Worm (Caenorhabditis elegans): ENCODE data around the gene F45F2.11.

F45F2.11 gene

DNA sequence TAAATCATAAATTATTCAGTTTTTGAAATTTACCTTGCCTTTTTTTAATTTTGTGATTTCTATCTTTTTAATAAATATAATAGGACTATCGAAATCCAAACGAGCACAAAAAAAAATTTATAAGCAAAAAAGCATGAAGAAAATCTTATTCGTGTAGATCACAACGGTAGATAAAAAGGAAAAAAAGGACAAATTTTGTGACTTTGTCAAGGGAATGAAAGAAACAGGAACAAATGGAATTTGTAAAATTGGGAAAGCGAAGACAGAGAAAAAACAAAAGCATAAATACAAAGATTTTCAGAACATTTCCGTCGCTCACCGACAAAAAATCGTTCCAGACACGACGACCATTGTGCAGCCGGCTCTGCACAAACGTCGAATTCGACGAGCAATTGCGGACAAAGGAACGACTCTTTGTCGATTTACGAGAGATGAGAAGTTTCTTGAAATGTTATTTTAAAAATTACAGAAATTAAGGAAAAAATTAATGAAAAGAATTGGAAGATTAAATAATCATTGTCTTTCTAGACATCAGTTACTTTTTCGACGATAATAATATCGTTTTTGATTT is 1.8 kb downstream of the F45F2.11 start, which contains the start of gene F45F2.10:
F45F2.10 (minus strand) TSS at position 51 of the 571 bp plus-strand sequence.
- TF ChIP-seq hlh-1 (tag; optimal IDR thresholded peaks at IDR 0.05) = no peak
- no peak for TF ChIP-seq nhr-28 (tag; optimal IDR thresholded peaks at IDR 0.05)
- TF ChIP-seq elt-1 (tag; optimal IDR thresholded peaks at IDR 0.05; ENCODE audit: borderline replicate concordance, insufficient read depth) = no peak

DNA sequence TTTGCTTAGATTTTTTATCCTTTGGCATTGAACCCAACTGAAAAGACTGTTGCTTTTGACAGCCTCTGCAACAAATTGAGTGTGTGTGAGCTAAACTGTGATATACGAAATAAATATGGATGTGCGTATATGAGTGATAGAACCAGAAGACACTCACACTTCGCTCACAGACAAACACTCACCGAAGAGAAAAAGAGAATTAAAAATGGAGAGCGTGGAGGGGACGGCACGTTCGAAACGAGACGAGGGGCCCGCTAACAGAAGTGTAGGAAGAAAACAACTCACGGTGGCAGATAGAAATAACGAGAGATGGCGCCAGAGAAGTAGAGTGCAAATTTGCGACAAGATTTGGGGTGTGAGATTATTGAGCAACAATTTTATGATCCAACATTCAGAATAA is 2.4 kb downstream of the F45F2.11 start:
- TF ChIP-seq sem-2 (GFP tag; optimal IDR thresholded peaks at IDR 0.05) = no peak
- no peak for TF ChIP-seq M03D4.4 (tag; optimal IDR thresholded peaks at IDR 0.05)
- no peak for TF ChIP-seq unc-120 (tag; optimal IDR thresholded peaks at IDR 0.05; ENCODE audit: poor library complexity, severe bottlenecking)
- no peak for TF ChIP-seq mls-2 (tag; optimal IDR thresholded peaks at IDR 0.05)
- no peak for TF ChIP-seq hlh-1 (tag; optimal IDR thresholded peaks at IDR 0.05)
- no peak for TF ChIP-seq ceh-83 (GFP tag; optimal IDR thresholded peaks at IDR 0.05)
- no peak for TF ChIP-seq elt-3 (tag; optimal IDR thresholded peaks at IDR 0.05)
- no peak for TF ChIP-seq unc-39 (tag; optimal IDR thresholded peaks at IDR 0.05)
- no peak for TF ChIP-seq nhr-237 (tag; optimal IDR thresholded peaks at IDR 0.05)
- TF ChIP-seq nhr-76 (tag; optimal IDR thresholded peaks at IDR 0.05) = no peak
- TF ChIP-seq cnd-1 (tag; optimal IDR thresholded peaks at IDR 0.05) = no peak
- no peak for TF ChIP-seq lin-13 (tag; optimal IDR thresholded peaks at IDR 0.05)
- TF ChIP-seq nhr-12 (tag; optimal IDR thresholded peaks at IDR 0.05) = no peak
- TF ChIP-seq ztf-11 (tag; optimal IDR thresholded peaks at IDR 0.05) = no peak

ce11 chrV:8517711-8518110 is 3.0 kb downstream of the F45F2.11 start:
- TF ChIP-seq pha-4 (tag; optimal IDR thresholded peaks at IDR 0.05) (no peak), ztf-11 (tag; optimal IDR thresholded peaks at IDR 0.05) (no peak), flh-1 (GFP tag; optimal IDR thresholded peaks at IDR 0.05) (no peak), unc-120 (tag; optimal IDR thresholded peaks at IDR 0.05; ENCODE audit: poor library complexity, severe bottlenecking) (no peak), nhr-12 (tag; optimal IDR thresholded peaks at IDR 0.05) (no peak), ceh-43 (GFP tag; optimal IDR thresholded peaks at IDR 0.05) (no peak), nhr-76 (tag; optimal IDR thresholded peaks at IDR 0.05) (no peak), sptf-1 (tag; optimal IDR thresholded peaks at IDR 0.05) (no peak), cnd-1 (tag; optimal IDR thresholded peaks at IDR 0.05) (no peak), lin-32 (GFP tag; optimal IDR thresholded peaks at IDR 0.05) (no peak), mls-2 (tag; optimal IDR thresholded peaks at IDR 0.05) (no peak)

DNA sequence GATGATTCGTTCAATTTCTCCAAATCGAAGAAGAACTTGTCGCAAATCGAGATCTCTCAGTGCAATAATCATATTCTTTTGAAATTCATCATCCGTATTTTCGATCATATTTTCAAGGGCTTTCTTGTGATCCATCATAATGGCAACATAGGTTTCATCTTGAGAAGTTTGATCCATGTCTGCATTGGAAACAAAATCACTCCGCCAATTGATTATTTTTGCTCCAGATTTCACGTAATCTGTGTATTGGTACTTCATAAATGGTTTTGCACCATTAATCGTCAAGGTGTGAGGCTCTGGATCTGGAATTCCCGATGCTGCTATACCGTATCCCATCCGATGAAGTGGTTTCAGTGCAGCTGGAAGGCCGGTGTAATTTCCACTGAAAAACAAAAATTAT is 4.3 kb downstream of the F45F2.11 start:
- TF ChIP-seq blmp-1 (tag; optimal IDR thresholded peaks at IDR 0.05) (no peak), mab-5 (tag; optimal IDR thresholded peaks at IDR 0.05) (no peak), lin-32 (GFP tag; optimal IDR thresholded peaks at IDR 0.05) (no peak)

DNA sequence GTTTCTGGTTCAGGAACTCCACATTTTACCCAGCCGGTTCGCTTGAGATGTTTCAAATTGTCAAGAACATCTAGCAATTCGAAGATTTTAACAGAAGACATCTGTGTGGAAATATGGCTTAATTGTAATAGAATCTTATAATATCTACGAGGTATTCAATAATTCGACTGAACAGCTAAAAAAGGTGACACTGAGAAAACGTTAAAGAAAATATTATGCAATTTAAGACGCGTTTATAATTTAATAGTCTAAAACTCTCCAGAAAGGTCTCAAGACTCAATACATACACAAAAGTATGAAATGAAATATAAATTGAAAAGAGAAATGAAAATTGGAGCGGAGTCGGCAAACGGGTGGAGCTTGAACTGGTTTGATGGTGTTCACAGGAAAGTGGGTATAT is 7.3 kb downstream of the F45F2.11 start, which contains the start of gene F45F2.9:
F45F2.9 (minus strand) TSS at position 101 of the 400 bp plus-strand sequence.
- TF ChIP-seq lin-32 (GFP tag; optimal IDR thresholded peaks at IDR 0.05) (no peak), snpc-4 (tag; optimal IDR thresholded peaks at IDR 0.05) (no peak), drap-1 (GFP tag; optimal IDR thresholded peaks at IDR 0.05) (no peak), nhr-2 (tag; optimal IDR thresholded peaks at IDR 0.05) (no peak), tbx-8 (GFP tag; optimal IDR thresholded peaks at IDR 0.05) (no peak)

ce11 chrV:8507324-8507723 is 13.4 kb downstream of the F45F2.11 start, which contains the start of gene ZK994.6:
Gene ZK994.6, minus strand, starts transcription at chrV:8507424.
- TF ChIP-seq ces-1 (GFP tag; optimal IDR thresholded peaks at IDR 0.05) = peak; percentile 37
- no peak for TF ChIP-seq zip-8 (tag; optimal IDR thresholded peaks at IDR 0.05)
- no peak for TF ChIP-seq blmp-1 (tag; optimal IDR thresholded peaks at IDR 0.05)
- TF ChIP-seq mls-2 (tag; optimal IDR thresholded peaks at IDR 0.05) = no peak
- no peak for TF ChIP-seq ztf-11 (tag; optimal IDR thresholded peaks at IDR 0.05)
- no peak for TF ChIP-seq elt-1 (tag; optimal IDR thresholded peaks at IDR 0.05; ENCODE audit: borderline replicate concordance, insufficient read depth)
- TF ChIP-seq mab-5 (tag; optimal IDR thresholded peaks at IDR 0.05) = no peak

Measured in whole organism, mixed stage, embryonic.